Worm (Caenorhabditis elegans) whole organism, young adult: ENCODE data around the gene F11D5.1.

Experiments
- C06A6.2 ChIP-seq: fragments of 200-800 bp; sonication (Bioruptor generic); conservative IDR thresholded peaks from 2 replicates; pipeline ENCODE4 v1.3.6; 2022; ENCODE audit warnings: missing genetic modification characterization, missing compliant biosample characterization
- F55B11.4 ChIP-seq: sonication (generic microtip); optimal IDR thresholded peaks from 2 replicates; lab custom pipeline; 2016; ENCODE audit warnings: missing compliant biosample characterization, missing genetic modification characterization, borderline replicate concordance; ENCODE audit not compliant: insufficient read depth
- ama-1 ChIP-seq, 3 experiments: fragments of 150-350 bp in 1 of 3; sonication (generic microtip) in 2 of 3; optimal IDR thresholded peaks; 2 replicates each; lab custom pipeline; 2014 to 2018; ENCODE audit warnings: missing biosample characterization in 2 of 3, missing genetic modification characterization in 2 of 3, missing genetic modification reagents in 2 of 3
- atf-7 ChIP-seq: sonication (generic microtip); optimal IDR thresholded peaks from 2 replicates; lab custom pipeline; 2017; ENCODE audit warnings: mild to moderate bottlenecking, missing genetic modification characterization, missing compliant biosample characterization
- dpl-1 ChIP-seq: fragments of 150-350 bp; optimal IDR thresholded peaks from 2 replicates; lab custom pipeline; 2014; ENCODE audit warnings: missing biosample characterization, missing genetic modification reagents, missing genetic modification characterization
- egrh-3 ChIP-seq: fragments of 200-800 bp; sonication (Bioruptor generic); IDR thresholded peaks from 2 replicates; pipeline ENCODE4 v1.3.6; 2022; ENCODE audit warnings: missing genetic modification reagents, missing genetic modification characterization, missing compliant biosample characterization
- ets-4 ChIP-seq: fragments of 200-800 bp; sonication (Bioruptor generic); optimal IDR thresholded peaks from 2 replicates; lab custom pipeline; 2018; ENCODE audit warnings: mild to moderate bottlenecking, missing genetic modification characterization, missing compliant biosample characterization
- snpc-1.3 ChIP-seq: sonication (generic microtip); optimal IDR thresholded peaks from 2 replicates; lab custom pipeline; 2017; ENCODE audit warnings: missing genetic modification characterization, mild to moderate bottlenecking, missing compliant biosample characterization, antibody characterized with exemption, moderate library complexity, missing genotype, missing genetic modification reagents; ENCODE audit not compliant: insufficient read depth
- xnd-1 ChIP-seq: sonication (generic microtip); optimal IDR thresholded peaks from 2 replicates; lab custom pipeline; 2016; ENCODE audit warnings: missing genotype, missing genetic modification reagents, missing genetic modification characterization, missing compliant biosample characterization

ce11 chrX:3315891-3316657 lies 16.9 kb upstream of the F11D5.1 start:
- no peak for TF ChIP-seq dpl-1
- no peak for TF ChIP-seq ama-1 (optimal IDR thresholded peaks at IDR 0.05; lab: Kevin White, UChicago)
- no peak for TF ChIP-seq ama-1 (GFP tag; optimal IDR thresholded peaks at IDR 0.05; lab: Kevin White, UChicago)
- TF ChIP-seq atf-7 (tag; lab: Kevin White, UChicago), result no peak
- TF ChIP-seq C06A6.2 (GFP tag; lab: Robert Waterston, UW), result no peak
- no peak for TF ChIP-seq xnd-1 (tag; lab: Kevin White, UChicago)
- TF ChIP-seq ets-4 (GFP tag; lab: Kevin White, UChicago), result no peak
- TF ChIP-seq F55B11.4 (tag; lab: Kevin White, UChicago), result no peak
- no peak for TF ChIP-seq egrh-3
- no peak for TF ChIP-seq snpc-1.3 (tag; lab: Kevin White, UChicago)
